Worm (Caenorhabditis elegans) whole organism, L2 larva: ENCODE measurements around the gene dpyd-1.

Experiments used
- C34F6.9 ChIP-seq: fragments of 150-350 bp; optimal IDR thresholded peaks from 2 replicates; lab custom pipeline; 2014; ENCODE audit warnings: missing biosample characterization, missing genetic modification characterization
- F13H6.1 ChIP-seq: sonication (generic microtip); optimal IDR thresholded peaks from 2 replicates; lab custom pipeline; 2016; ENCODE audit warnings: missing genetic modification characterization, missing compliant biosample characterization
- R02D3.7 ChIP-seq: fragments of 150-350 bp; optimal IDR thresholded peaks from 2 replicates; lab custom pipeline; 2014; ENCODE audit warnings: missing biosample characterization, missing genetic modification characterization
- Y55F3AM.14 ChIP-seq: fragments of 200-800 bp; sonication (Bioruptor generic); optimal IDR thresholded peaks from 2 replicates; lab custom pipeline; 2018; ENCODE audit warnings: mild to moderate bottlenecking, missing genetic modification characterization, missing compliant biosample characterization
- ZK546.5 ChIP-seq: sonication (generic microtip); optimal IDR thresholded peaks from 2 replicates; lab custom pipeline; 2017; ENCODE audit warnings: missing biosample characterization, missing genetic modification characterization
- alr-1 ChIP-seq: fragments of 150-350 bp; optimal IDR thresholded peaks from 2 replicates; lab custom pipeline; 2014; ENCODE audit warnings: missing biosample characterization, missing genetic modification characterization
- aly-2 ChIP-seq: fragments of 150-350 bp; optimal IDR thresholded peaks from 2 replicates; lab custom pipeline; 2014; ENCODE audit warnings: missing biosample characterization, missing genetic modification characterization
- ama-1 ChIP-seq: fragments of 150-350 bp; optimal IDR thresholded peaks from 2 replicates; lab custom pipeline; 2018; ENCODE audit warnings: inconsistent platforms
- blmp-1 ChIP-seq: sonication (generic microtip); optimal IDR thresholded peaks from 2 replicates; lab custom pipeline; 2017; ENCODE audit warnings: missing genetic modification characterization, mild to moderate bottlenecking, missing compliant biosample characterization, antibody characterized with exemption, moderate library complexity; ENCODE audit not compliant: insufficient read depth
- ceh-82 ChIP-seq: fragments of 150-350 bp; optimal IDR thresholded peaks from 2 replicates; lab custom pipeline; 2014; ENCODE audit warnings: missing biosample characterization, missing genetic modification characterization
- dmd-4 ChIP-seq: sonication (generic microtip); optimal IDR thresholded peaks from 2 replicates; lab custom pipeline; 2017; ENCODE audit warnings: missing biosample characterization, missing genetic modification characterization
- elt-1 ChIP-seq: fragments of 150-350 bp; optimal IDR thresholded peaks from 2 replicates; lab custom pipeline; 2014; ENCODE audit warnings: missing biosample characterization, missing genetic modification characterization
- fos-1 ChIP-seq: fragments of 150-350 bp; optimal IDR thresholded peaks from 2 replicates; lab custom pipeline; 2014; ENCODE audit warnings: missing biosample characterization, missing genetic modification characterization
- gmeb-1 ChIP-seq: fragments of 150-350 bp; optimal IDR thresholded peaks from 2 replicates; lab custom pipeline; 2014; ENCODE audit warnings: missing biosample characterization, missing genetic modification characterization
- lin-13 ChIP-seq: fragments of 150-350 bp; optimal IDR thresholded peaks from 2 replicates; lab custom pipeline; 2014; ENCODE audit warnings: missing biosample characterization, missing genetic modification reagents, missing genetic modification characterization
- lsy-2 ChIP-seq, 2 experiments: fragments of 150-350 bp in 1 of 2; sonication (generic microtip) in 1 of 2; optimal IDR thresholded peaks; 2 replicates each; lab custom pipeline; 2014 to 2017; ENCODE audit warnings: missing biosample characterization in 2 of 2, missing genetic modification characterization in 2 of 2
- mbf-1 ChIP-seq: sonication (generic microtip); optimal IDR thresholded peaks from 2 replicates; lab custom pipeline; 2017; ENCODE audit warnings: missing biosample characterization, missing genetic modification characterization
- nhr-10 ChIP-seq: sonication (generic microtip); optimal IDR thresholded peaks from 2 replicates; lab custom pipeline; 2017; ENCODE audit warnings: missing biosample characterization, missing genetic modification characterization
- nhr-11 ChIP-seq: fragments of 150-350 bp; optimal IDR thresholded peaks from 2 replicates; lab custom pipeline; 2014; ENCODE audit warnings: missing biosample characterization, missing genetic modification characterization
- nhr-12 ChIP-seq: fragments of 150-350 bp; optimal IDR thresholded peaks from 2 replicates; lab custom pipeline; 2014; ENCODE audit warnings: missing biosample characterization, missing genetic modification characterization
- nhr-129 ChIP-seq: fragments of 150-350 bp; optimal IDR thresholded peaks from 2 replicates; lab custom pipeline; 2014; ENCODE audit warnings: missing biosample characterization, missing genetic modification characterization
- nhr-21 ChIP-seq: fragments of 150-350 bp; optimal IDR thresholded peaks from 2 replicates; lab custom pipeline; 2014; ENCODE audit warnings: missing biosample characterization, missing genetic modification characterization
- nhr-237 ChIP-seq: fragments of 150-350 bp; optimal IDR thresholded peaks from 2 replicates; lab custom pipeline; 2014; ENCODE audit warnings: missing biosample characterization, missing genetic modification characterization
- nhr-25 ChIP-seq: fragments of 150-350 bp; sonication (generic microtip); optimal IDR thresholded peaks from 3 replicates; lab custom pipeline; 2014; ENCODE audit warnings: missing biosample characterization, missing genetic modification characterization
- nhr-6 ChIP-seq: fragments of 150-350 bp; optimal IDR thresholded peaks from 2 replicates; lab custom pipeline; 2014; ENCODE audit warnings: missing biosample characterization, missing genetic modification characterization
- peb-1 ChIP-seq: fragments of 150-350 bp; optimal IDR thresholded peaks from 2 replicates; lab custom pipeline; 2014; ENCODE audit warnings: missing biosample characterization, missing genetic modification characterization
- sem-4 ChIP-seq: fragments of 150-350 bp; optimal IDR thresholded peaks from 2 replicates; lab custom pipeline; 2014; ENCODE audit warnings: missing biosample characterization, missing genetic modification reagents, missing genetic modification characterization
- skn-1 ChIP-seq: sonication (generic microtip); optimal IDR thresholded peaks from 2 replicates; lab custom pipeline; 2017; ENCODE audit warnings: missing biosample characterization, missing genetic modification characterization
- sma-3 ChIP-seq: sonication (generic microtip); optimal IDR thresholded peaks from 2 replicates; lab custom pipeline; 2016; ENCODE audit warnings: missing genetic modification reagents, missing genetic modification characterization, missing compliant biosample characterization
- sma-9 ChIP-seq, 2 experiments: fragments of 150-350 bp in 1 of 2; sonication (generic microtip) in 1 of 2; optimal IDR thresholded peaks; 2 replicates each; lab custom pipeline; 2014 to 2016; ENCODE audit warnings: missing genetic modification characterization in 2 of 2, mild to moderate bottlenecking in 1 of 2, missing biosample characterization in 1 of 2, missing compliant biosample characterization in 1 of 2, missing genetic modification reagents in 1 of 2, moderate library complexity in 1 of 2
- unc-39 ChIP-seq: fragments of 150-350 bp; optimal IDR thresholded peaks from 2 replicates; lab custom pipeline; 2014; ENCODE audit warnings: missing biosample characterization, missing genetic modification characterization
- unc-55 ChIP-seq: fragments of 150-350 bp; sonication (generic microtip); optimal IDR thresholded peaks from 3 replicates; lab custom pipeline; 2014; ENCODE audit warnings: missing biosample characterization, missing genetic modification reagents, missing genetic modification characterization
- unc-62 ChIP-seq: fragments of 150-350 bp; optimal IDR thresholded peaks from 2 replicates; lab custom pipeline; 2014; ENCODE audit warnings: missing biosample characterization, missing genetic modification reagents, missing genetic modification characterization
- zag-1 ChIP-seq: fragments of 150-350 bp; optimal IDR thresholded peaks from 2 replicates; lab custom pipeline; 2014; ENCODE audit warnings: missing biosample characterization, missing genetic modification characterization
- ztf-1 ChIP-seq: fragments of 200-800 bp; sonication (Bioruptor generic); conservative IDR thresholded peaks from 2 replicates; pipeline ENCODE4 v1.3.6; 2022; ENCODE audit warnings: missing genetic modification characterization, missing compliant biosample characterization
- ztf-11 ChIP-seq: sonication (generic microtip); optimal IDR thresholded peaks from 2 replicates; lab custom pipeline; 2017; ENCODE audit warnings: missing biosample characterization, missing genetic modification characterization
- ztf-4 ChIP-seq: fragments of 150-350 bp; optimal IDR thresholded peaks from 2 replicates; lab custom pipeline; 2014; ENCODE audit warnings: missing biosample characterization, missing genetic modification characterization

The dpyd-1 gene

DNA sequence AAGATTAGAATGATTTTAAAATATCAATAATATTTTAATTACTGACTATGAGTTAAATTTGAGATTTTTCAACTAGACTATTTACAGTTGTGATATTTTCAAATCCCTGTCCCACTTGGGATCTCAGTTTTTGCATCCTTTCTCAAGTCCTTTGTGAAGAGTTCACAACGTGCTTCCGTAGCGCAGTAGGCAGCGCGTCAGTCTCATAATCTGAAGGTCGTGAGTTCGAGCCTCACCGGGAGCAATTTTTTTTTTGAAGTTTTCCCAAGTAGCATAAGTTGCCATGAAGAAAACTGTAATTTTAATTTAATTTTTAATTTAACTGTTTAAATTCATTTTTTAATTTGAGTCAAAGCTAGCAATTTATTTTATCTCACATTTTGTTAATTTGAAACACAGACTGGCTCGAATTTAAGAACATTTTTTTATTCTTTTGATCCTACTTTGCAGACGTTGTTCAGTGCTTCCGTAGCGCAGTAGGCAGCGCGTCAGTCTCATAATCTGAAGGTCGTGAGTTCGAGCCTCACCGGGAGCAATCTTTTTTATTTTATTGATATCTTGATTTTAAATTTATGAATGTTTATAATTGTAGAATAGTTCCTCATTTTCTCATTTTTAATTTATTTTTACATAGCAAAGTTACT is 17.7 kb downstream of the dpyd-1 start:
- peak; percentile 18 for TF ChIP-seq C34F6.9 (tag; lab: Kevin White, UChicago)
- TF ChIP-seq dmd-4 (tag; lab: Kevin White, UChicago), result no peak
- TF ChIP-seq unc-62 (GFP tag; lab: Kevin White, UChicago), result no peak
- no peak for TF ChIP-seq ama-1 (lab: Kevin White, UChicago)
- TF ChIP-seq nhr-21 (tag; lab: Kevin White, UChicago), result peak; percentile 16
- peak; percentile 2 to 25 for TF ChIP-seq lsy-2 (tag; optimal IDR thresholded peaks at IDR 0.05; lab: Kevin White, UChicago)
- TF ChIP-seq, all 48 proteins: peak for 3

DNA sequence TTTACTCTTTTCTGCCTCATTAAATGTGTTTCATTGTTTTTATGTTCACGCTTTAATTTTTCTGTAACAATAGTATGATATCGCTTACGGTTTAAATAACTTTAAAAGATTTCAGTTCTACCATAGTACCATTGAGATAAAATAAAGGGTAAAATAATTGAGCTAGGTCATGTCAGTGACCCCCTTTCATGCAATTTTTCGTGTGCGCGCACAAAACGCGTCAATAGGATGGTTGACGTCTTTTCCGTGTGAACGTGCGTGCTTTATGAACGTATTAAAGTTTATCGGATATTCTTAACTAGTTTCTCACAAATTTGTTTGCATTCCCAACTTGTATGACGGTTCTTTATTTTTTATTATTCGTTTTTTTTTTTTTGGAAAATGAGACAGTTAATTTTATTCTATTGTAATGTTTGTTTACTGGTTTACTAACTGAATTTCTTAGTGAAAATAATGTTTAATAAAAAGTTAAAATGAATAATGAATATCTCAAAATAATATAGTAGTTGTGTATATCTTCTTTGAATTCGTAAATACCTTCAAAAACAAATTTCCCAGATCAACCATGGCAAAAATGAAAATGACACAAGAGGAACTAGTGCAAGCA is 18.4 kb downstream of the dpyd-1 start, which contains the start of gene C25F6.1:
TSS of gene C25F6.1 (plus strand) at position 557 of the 607 bp plus-strand sequence.
- TF ChIP-seq unc-55 (GFP tag; lab: Kevin White, UChicago) (peak; percentile 53), lin-13 (GFP tag; lab: Kevin White, UChicago) (no peak), sma-9 (GFP tag; optimal IDR thresholded peaks at IDR 0.05; lab: Kevin White, UChicago) (peak; percentile 8), sma-9 (tag; optimal IDR thresholded peaks at IDR 0.05; lab: Kevin White, UChicago) (no peak), F13H6.1 (tag; lab: Kevin White, UChicago) (peak; percentile 18), unc-39 (tag; lab: Kevin White, UChicago) (no peak), skn-1 (tag; lab: Kevin White, UChicago) (no peak), aly-2 (tag; lab: Kevin White, UChicago) (no peak), unc-62 (GFP tag; lab: Kevin White, UChicago) (no peak), nhr-12 (tag; lab: Kevin White, UChicago) (no peak), elt-1 (tag; lab: Kevin White, UChicago) (no peak), blmp-1 (tag; lab: Kevin White, UChicago) (no peak), lsy-2 (tag; optimal IDR thresholded peaks at IDR 0.05; lab: Kevin White, UChicago) (peak in 1 of 2 experiments; percentile 41), mbf-1 (tag; lab: Kevin White, UChicago) (no peak), ztf-1 (GFP tag; lab: Robert Waterston, UW) (no peak), ztf-11 (tag; lab: Kevin White, UChicago) (no peak), ZK546.5 (tag; lab: Kevin White, UChicago) (no peak), nhr-129 (tag; lab: Kevin White, UChicago) (peak; percentile 45), peb-1 (tag; lab: Kevin White, UChicago) (no peak), ama-1 (lab: Kevin White, UChicago) (no peak)

DNA sequence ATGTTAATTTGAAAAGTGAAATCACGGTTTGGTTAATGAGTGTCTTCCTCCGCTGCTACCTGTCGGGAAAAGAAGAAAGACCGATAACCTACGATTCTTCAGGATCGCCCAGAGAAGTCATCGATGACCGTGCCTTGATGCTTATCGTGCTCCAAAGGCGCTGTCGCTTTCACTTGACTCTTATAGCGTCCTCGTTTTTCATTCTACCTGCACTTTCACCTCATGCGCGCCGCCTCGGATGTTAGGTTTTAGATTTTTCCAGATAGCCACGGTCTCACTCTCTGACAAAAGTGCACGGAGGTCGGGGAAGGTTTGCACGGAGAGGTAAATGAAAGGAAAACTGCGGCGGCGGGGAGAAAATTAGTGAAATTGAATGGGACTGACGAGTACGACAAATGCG is 21.2 kb downstream of the dpyd-1 start:
- TF ChIP-seq nhr-11 (tag; lab: Kevin White, UChicago) (no peak), nhr-10 (no peak), aly-2 (tag; lab: Kevin White, UChicago) (no peak), nhr-237 (tag; lab: Kevin White, UChicago) (no peak), sem-4 (no peak), nhr-129 (tag; lab: Kevin White, UChicago) (no peak), ceh-82 (no peak), sma-3 (GFP tag; lab: Kevin White, UChicago) (no peak), Y55F3AM.14 (GFP tag; lab: Kevin White, UChicago) (no peak), peb-1 (tag; lab: Kevin White, UChicago) (no peak), alr-1 (tag; lab: Kevin White, UChicago) (no peak), blmp-1 (tag; lab: Kevin White, UChicago) (peak; percentile 42), elt-1 (tag; lab: Kevin White, UChicago) (peak; percentile 14), C34F6.9 (tag; lab: Kevin White, UChicago) (no peak)

DNA sequence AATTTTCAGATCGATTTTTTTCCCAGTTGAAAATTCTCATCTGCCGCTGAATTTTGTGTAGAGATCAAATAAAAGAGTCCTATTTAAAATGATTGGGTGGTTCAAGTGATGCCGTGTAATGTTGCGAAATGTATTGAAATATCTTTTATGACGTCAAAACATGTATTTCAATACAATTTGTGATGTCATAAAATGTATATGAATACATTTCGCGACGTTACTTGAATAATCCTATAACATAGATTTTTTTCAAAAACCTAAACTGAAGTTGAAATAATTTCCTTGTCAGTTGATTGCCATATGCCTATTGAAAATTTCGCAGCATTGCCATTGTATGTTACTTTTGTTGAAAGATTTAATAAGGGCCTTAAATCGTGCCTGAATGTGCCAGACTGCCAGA is 21.9 kb downstream of the dpyd-1 start, which contains the start of gene F55D1.1:
TSS of gene F55D1.1 (plus strand) at position 301 of the 400 bp plus-strand sequence.
- TF ChIP-seq ceh-82 (no peak), nhr-21 (tag; lab: Kevin White, UChicago) (no peak), nhr-6 (tag; lab: Kevin White, UChicago) (no peak), nhr-10 (no peak), gmeb-1 (no peak), R02D3.7 (tag; lab: Kevin White, UChicago) (no peak), nhr-11 (tag; lab: Kevin White, UChicago) (no peak), zag-1 (tag; lab: Kevin White, UChicago) (no peak), nhr-129 (tag; lab: Kevin White, UChicago) (no peak), nhr-25 (tag; lab: Kevin White, UChicago) (no peak), ztf-4 (tag; lab: Kevin White, UChicago) (no peak), aly-2 (tag; lab: Kevin White, UChicago) (no peak), fos-1 (tag; lab: Kevin White, UChicago) (no peak), elt-1 (tag; lab: Kevin White, UChicago) (no peak)
- TF ChIP-seq, all 48 proteins: peak for 0
